Worm (Caenorhabditis elegans) whole organism, L3 larva: ENCODE data around the gene srsx-36.

ENCODE experiments used
- R02D3.7 ChIP-seq: fragments of 150-350 bp; optimal IDR thresholded peaks from 2 replicates; lab custom pipeline; 2014; ENCODE audit warnings: missing biosample characterization, missing genetic modification characterization
- ZK546.5 ChIP-seq: sonication (generic microtip); optimal IDR thresholded peaks from 2 replicates; lab custom pipeline; 2017; ENCODE audit warnings: missing biosample characterization, missing genetic modification characterization
- aly-2 ChIP-seq: fragments of 150-350 bp; optimal IDR thresholded peaks from 2 replicates; lab custom pipeline; 2014; ENCODE audit warnings: missing biosample characterization, missing genetic modification characterization
- ama-1 ChIP-seq: fragments of 150-350 bp; optimal IDR thresholded peaks from 2 replicates; lab custom pipeline; 2018
- ceh-16 ChIP-seq: sonication (generic microtip); optimal IDR thresholded peaks from 2 replicates; lab custom pipeline; 2017; ENCODE audit warnings: missing biosample characterization, missing genetic modification characterization
- ceh-28 ChIP-seq: fragments of 150-350 bp; optimal IDR thresholded peaks from 2 replicates; lab custom pipeline; 2014; ENCODE audit warnings: missing biosample characterization, missing genetic modification reagents, missing genetic modification characterization
- ceh-82 ChIP-seq: fragments of 150-350 bp; optimal IDR thresholded peaks from 2 replicates; lab custom pipeline; 2014; ENCODE audit warnings: missing biosample characterization, missing genetic modification characterization
- ceh-9 ChIP-seq: sonication (generic microtip); optimal IDR thresholded peaks from 2 replicates; lab custom pipeline; 2018; ENCODE audit warnings: missing biosample characterization, missing genetic modification characterization
- daf-12 ChIP-seq: fragments of 150-350 bp; optimal IDR thresholded peaks from 2 replicates; lab custom pipeline; 2014; ENCODE audit warnings: missing biosample characterization, missing genetic modification reagents, missing genetic modification characterization
- egl-27 ChIP-seq: sonication (generic microtip); optimal IDR thresholded peaks from 4 replicates; lab custom pipeline; 2017; ENCODE audit warnings: missing biosample characterization, missing genetic modification reagents, missing genetic modification characterization
- egl-5 ChIP-seq: fragments of 150-350 bp; optimal IDR thresholded peaks from 2 replicates; lab custom pipeline; 2017; ENCODE audit warnings: missing biosample characterization, missing genetic modification reagents, missing genetic modification characterization, inconsistent platforms
- elt-1 ChIP-seq: fragments of 150-350 bp; optimal IDR thresholded peaks from 2 replicates; lab custom pipeline; 2014; ENCODE audit warnings: missing biosample characterization, missing genetic modification characterization
- elt-2 ChIP-seq: sonication (generic microtip); optimal IDR thresholded peaks from 2 replicates; lab custom pipeline; 2016; ENCODE audit warnings: missing genetic modification reagents, mild to moderate bottlenecking, missing genetic modification characterization, missing compliant biosample characterization
- elt-3 ChIP-seq, 3 experiments: fragments of 150-350 bp in 1 of 3; sonication (generic microtip) in 2 of 3; optimal IDR thresholded peaks; 2 replicates in 2 of 3; 4 replicates in 1 of 3; lab custom pipeline; 2014 to 2017; ENCODE audit warnings: missing biosample characterization in 3 of 3, missing genetic modification characterization in 3 of 3
- fkh-10 ChIP-seq: sonication (generic microtip); optimal IDR thresholded peaks from 2 replicates; lab custom pipeline; 2017; ENCODE audit warnings: missing biosample characterization, missing genetic modification reagents, missing genetic modification characterization
- fkh-2 ChIP-seq: fragments of 150-350 bp; optimal IDR thresholded peaks from 2 replicates; lab custom pipeline; 2014; ENCODE audit warnings: missing biosample characterization, missing genetic modification reagents, missing genetic modification characterization
- fos-1 ChIP-seq: fragments of 150-350 bp; optimal IDR thresholded peaks from 2 replicates; lab custom pipeline; 2014; ENCODE audit warnings: missing biosample characterization, missing genetic modification characterization
- hmg-11 ChIP-seq: sonication (generic microtip); optimal IDR thresholded peaks from 2 replicates; lab custom pipeline; 2016; ENCODE audit warnings: missing genetic modification characterization, missing compliant biosample characterization
- jun-1 ChIP-seq: fragments of 150-350 bp; optimal IDR thresholded peaks from 2 replicates; lab custom pipeline; 2014; ENCODE audit warnings: missing biosample characterization, missing genetic modification reagents, missing genetic modification characterization
- lin-15B ChIP-seq: fragments of 150-350 bp; optimal IDR thresholded peaks from 2 replicates; lab custom pipeline; 2014; ENCODE audit warnings: missing biosample characterization, missing genetic modification characterization
- lin-39 ChIP-seq: fragments of 150-350 bp; optimal IDR thresholded peaks from 2 replicates; lab custom pipeline; 2018; ENCODE audit warnings: missing biosample characterization, missing genetic modification reagents, missing genetic modification characterization
- lsy-12 ChIP-seq: sonication (generic microtip); optimal IDR thresholded peaks from 2 replicates; lab custom pipeline; 2016; ENCODE audit warnings: mild to moderate bottlenecking, missing genetic modification characterization, missing compliant biosample characterization
- mdl-1 ChIP-seq: fragments of 150-350 bp; optimal IDR thresholded peaks from 2 replicates; lab custom pipeline; 2014; ENCODE audit warnings: missing biosample characterization, missing genetic modification characterization
- mml-1 ChIP-seq: fragments of 150-350 bp; sonication (generic microtip); optimal IDR thresholded peaks from 3 replicates; lab custom pipeline; 2014; ENCODE audit warnings: missing biosample characterization, missing genetic modification characterization
- nfya-1 ChIP-seq: sonication (generic microtip); optimal IDR thresholded peaks from 2 replicates; lab custom pipeline; 2017; ENCODE audit warnings: missing genetic modification characterization, mild to moderate bottlenecking, missing compliant biosample characterization, antibody characterized with exemption, moderate library complexity; ENCODE audit not compliant: insufficient read depth
- nhr-11 ChIP-seq: fragments of 150-350 bp; optimal IDR thresholded peaks from 2 replicates; lab custom pipeline; 2014; ENCODE audit warnings: missing biosample characterization, missing genetic modification characterization
- nhr-23 ChIP-seq: fragments of 150-350 bp; optimal IDR thresholded peaks from 2 replicates; lab custom pipeline; 2014; ENCODE audit warnings: missing biosample characterization, missing genetic modification reagents, missing genetic modification characterization
- nhr-237 ChIP-seq: fragments of 150-350 bp; optimal IDR thresholded peaks from 2 replicates; lab custom pipeline; 2014; ENCODE audit warnings: missing biosample characterization, missing genetic modification characterization
- nhr-25 ChIP-seq: sonication (generic microtip); optimal IDR thresholded peaks from 2 replicates; lab custom pipeline; 2017; ENCODE audit warnings: missing biosample characterization, missing genetic modification characterization
- nhr-43 ChIP-seq: sonication (generic microtip); optimal IDR thresholded peaks from 2 replicates; lab custom pipeline; 2016; ENCODE audit warnings: mild to moderate bottlenecking, missing genetic modification characterization, missing compliant biosample characterization; ENCODE audit not compliant: poor library complexity, severe bottlenecking
- nhr-67 ChIP-seq: fragments of 150-350 bp; optimal IDR thresholded peaks from 2 replicates; lab custom pipeline; 2014; ENCODE audit warnings: missing biosample characterization, missing genetic modification characterization
- nhr-77 ChIP-seq: fragments of 150-350 bp; optimal IDR thresholded peaks from 2 replicates; lab custom pipeline; 2014; ENCODE audit warnings: missing biosample characterization, missing genetic modification characterization
- pha-4 ChIP-seq: fragments of 150-350 bp; optimal IDR thresholded peaks from 2 replicates; lab custom pipeline; 2014; ENCODE audit warnings: missing biosample characterization, missing genetic modification reagents, missing genetic modification characterization
- pqm-1 ChIP-seq: fragments of 150-350 bp; optimal IDR thresholded peaks from 2 replicates; lab custom pipeline; 2017; ENCODE audit warnings: missing biosample characterization, missing genetic modification characterization, inconsistent platforms
- skn-1 ChIP-seq: fragments of 150-350 bp; optimal IDR thresholded peaks from 2 replicates; lab custom pipeline; 2014; ENCODE audit warnings: missing biosample characterization, missing genetic modification characterization
- snpc-4 ChIP-seq: fragments of 150-350 bp; optimal IDR thresholded peaks from 2 replicates; lab custom pipeline; 2014; ENCODE audit warnings: missing biosample characterization, missing genetic modification characterization
- tbx-2 ChIP-seq: sonication (generic microtip); optimal IDR thresholded peaks from 2 replicates; lab custom pipeline; 2016; ENCODE audit warnings: mild to moderate bottlenecking, missing genetic modification characterization, missing compliant biosample characterization
- unc-62 ChIP-seq: fragments of 150-350 bp; sonication (generic microtip); optimal IDR thresholded peaks from 4 replicates; lab custom pipeline; 2014; ENCODE audit warnings: missing biosample characterization, missing genetic modification reagents, missing genetic modification characterization
- zag-1 ChIP-seq: fragments of 150-350 bp; optimal IDR thresholded peaks from 2 replicates; lab custom pipeline; 2014; ENCODE audit warnings: missing biosample characterization, missing genetic modification characterization
- ztf-4 ChIP-seq: fragments of 150-350 bp; optimal IDR thresholded peaks from 2 replicates; lab custom pipeline; 2014; ENCODE audit warnings: missing biosample characterization, missing genetic modification characterization

Gene srsx-36

DNA sequence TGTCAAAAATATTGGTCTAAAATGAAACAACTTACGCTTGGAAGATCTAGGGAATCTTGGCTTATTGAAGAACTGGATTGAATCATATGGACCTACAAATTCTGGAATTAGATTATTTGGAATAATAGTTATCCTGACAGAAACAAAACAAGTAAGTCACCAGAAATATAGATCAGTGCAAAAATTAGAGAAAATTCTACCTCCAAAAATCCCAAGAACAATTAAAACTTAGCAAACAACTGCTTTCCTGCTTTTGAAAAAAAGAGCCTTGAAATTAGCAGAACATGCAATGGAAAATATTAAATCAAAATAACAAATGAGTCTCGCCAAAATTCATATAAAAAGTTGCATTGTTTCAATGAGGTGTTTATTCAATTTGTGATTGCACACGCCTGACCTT lies 36.3 kb downstream of the srsx-36 start, which contains the start of gene nhr-60:
TSS of gene nhr-60 (minus strand) at position 101 of the 400 bp plus-strand sequence.
- no peak for TF ChIP-seq elt-3 (tag; optimal IDR thresholded peaks at IDR 0.05; lab: Kevin White, UChicago)
- no peak for TF ChIP-seq jun-1 (tag; lab: Kevin White, UChicago)
- TF ChIP-seq ama-1: no peak
- TF ChIP-seq nhr-77: no peak
- no peak for TF ChIP-seq nhr-23 (tag; lab: Kevin White, UChicago)
- TF ChIP-seq elt-2 (tag; lab: Kevin White, UChicago): no peak
- TF ChIP-seq zag-1 (tag; lab: Kevin White, UChicago): no peak
- TF ChIP-seq ceh-16 (tag; lab: Kevin White, UChicago): no peak
- no peak for TF ChIP-seq pqm-1
- TF ChIP-seq ceh-82: no peak
- TF ChIP-seq egl-27 (tag; lab: Kevin White, UChicago): no peak
- TF ChIP-seq unc-62 (GFP tag; lab: Kevin White, UChicago): no peak

DNA sequence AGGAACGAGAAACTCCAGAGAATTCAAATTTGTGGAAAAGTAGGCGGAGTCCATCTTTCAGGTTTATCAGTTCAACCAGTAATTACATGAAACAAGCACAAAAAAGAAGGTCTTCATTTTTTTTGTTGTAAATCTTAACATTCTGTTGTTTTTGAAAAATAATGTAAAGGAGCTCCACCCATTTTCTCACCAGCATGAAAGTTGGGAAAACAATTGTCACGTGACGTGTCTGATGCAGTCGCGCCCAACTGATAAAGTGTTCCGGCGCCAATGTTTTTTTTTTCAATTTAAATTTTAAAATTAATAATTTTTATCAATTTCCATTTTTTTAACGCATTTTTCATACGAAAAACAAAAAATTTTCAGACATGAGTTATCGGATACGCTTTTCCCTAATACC lies 40.4 kb downstream of the srsx-36 start, which contains the start of gene F57A10.4:
TSS of gene F57A10.4 (plus strand) at position 367 of the 400 bp plus-strand sequence.
- TF ChIP-seq hmg-11 (tag; lab: Kevin White, UChicago): no peak

DNA sequence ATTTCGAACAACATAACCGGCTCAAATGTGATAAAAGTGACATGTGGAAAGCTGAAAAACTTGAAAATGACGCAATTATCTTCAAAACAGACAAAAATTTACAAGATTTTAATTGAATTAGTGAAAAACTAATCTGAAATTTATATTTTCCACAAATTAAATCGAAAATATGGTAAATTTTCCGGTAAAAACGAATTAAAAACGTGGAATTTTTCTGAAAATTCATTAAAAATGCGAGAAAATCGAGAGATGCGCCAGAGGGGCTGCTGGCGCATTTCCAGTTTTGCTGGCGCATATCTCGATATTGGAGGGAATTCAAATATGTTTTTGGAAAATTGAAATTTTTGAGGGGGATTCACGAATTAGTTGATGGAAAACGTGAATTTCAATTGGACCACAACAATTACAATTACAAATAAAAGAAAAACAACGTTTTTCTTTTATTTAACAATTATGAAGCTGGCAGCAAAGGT lies 43.3 kb downstream of the srsx-36 start, which contains the start of the genes haf-3 and F57A10.2:
TSS of gene haf-3 (minus strand) at position 51 of the 473 bp plus-strand sequence.
TSS of gene F57A10.2 (plus strand) at position 454 of the 473 bp plus-strand sequence.
- TF ChIP-seq pha-4 (tag; lab: Kevin White, UChicago): peak; percentile 94
- peak; percentile 34 for TF ChIP-seq fkh-10
- peak; percentile 90 for TF ChIP-seq snpc-4
- peak; percentile 54 for TF ChIP-seq pqm-1
- peak; percentile 51 for TF ChIP-seq zag-1 (tag; lab: Kevin White, UChicago)
- peak; percentile 90 for TF ChIP-seq nhr-43
- peak; percentile 87 for TF ChIP-seq ceh-82
- peak; percentile 91 for TF ChIP-seq nhr-23 (tag; lab: Kevin White, UChicago)
- TF ChIP-seq lin-15B (tag; lab: Kevin White, UChicago): peak; percentile 93
- peak; percentile 74 for TF ChIP-seq jun-1 (tag; lab: Kevin White, UChicago)
- TF ChIP-seq ceh-9 (tag; lab: Kevin White, UChicago): no peak
- TF ChIP-seq egl-27 (tag; lab: Kevin White, UChicago): peak; percentile 33
- peak; percentile 89 for TF ChIP-seq nfya-1 (tag; lab: Kevin White, UChicago)
- no peak for TF ChIP-seq elt-3 (tag; optimal IDR thresholded peaks at IDR 0.05; lab: Kevin White, UChicago)
- TF ChIP-seq ZK546.5: peak; percentile 33
- TF ChIP-seq fkh-2: peak; percentile 33
- TF ChIP-seq mml-1 (tag; lab: Kevin White, UChicago): no peak
- peak; percentile 57 for TF ChIP-seq nhr-11 (tag; lab: Kevin White, UChicago)
- TF ChIP-seq hmg-11 (tag; lab: Kevin White, UChicago): peak; percentile 82
- no peak for TF ChIP-seq fos-1
- peak; percentile 78 for TF ChIP-seq lsy-12 (tag; lab: Kevin White, UChicago)
- peak; percentile 85 for TF ChIP-seq nhr-25
- TF ChIP-seq mdl-1 (tag; lab: Kevin White, UChicago): no peak
- TF ChIP-seq skn-1 (tag; lab: Kevin White, UChicago): peak; percentile 49
- peak; percentile 26 for TF ChIP-seq elt-1 (tag; lab: Kevin White, UChicago)
- TF ChIP-seq ceh-28: peak; percentile 78
- TF ChIP-seq R02D3.7: peak; percentile 87
- peak; percentile 80 for TF ChIP-seq nhr-77
- TF ChIP-seq nhr-237: no peak
- TF ChIP-seq lin-39 (tag; lab: Kevin White, UChicago): peak; percentile 62
- no peak for TF ChIP-seq nhr-67 (tag; lab: Kevin White, UChicago)
- no peak for TF ChIP-seq ceh-16 (tag; lab: Kevin White, UChicago)
- TF ChIP-seq elt-2 (tag; lab: Kevin White, UChicago): peak; percentile 58
- TF ChIP-seq ama-1: peak; percentile 62
- TF ChIP-seq tbx-2 (tag; lab: Kevin White, UChicago): peak; percentile 89
- TF ChIP-seq egl-5 (tag; lab: Kevin White, UChicago): peak; percentile 80
- TF ChIP-seq ztf-4 (tag; lab: Kevin White, UChicago): peak; percentile 17
- TF ChIP-seq aly-2 (tag; lab: Kevin White, UChicago): peak; percentile 30
- peak; percentile 32 for TF ChIP-seq daf-12 (tag; lab: Kevin White, UChicago)
